Fruit fly (Drosophila melanogaster): ENCODE data around the gene CG13032.
A peak's percentile ranks its signal among the peaks of the same experiment; 100 is the strongest.

The CG13032 gene

dm6 chr3L:16640509-16641068 is 33.2 kb upstream of the CG13032 start:
- TF ChIP-seq ss (GFP tag; optimal IDR thresholded peaks at IDR 0.05) (no peak), pdm3 (GFP tag; optimal IDR thresholded peaks at IDR 0.05) (no peak), lz (GFP tag; optimal IDR thresholded peaks at IDR 0.05) (no peak), Met (GFP tag; optimal IDR thresholded peaks at IDR 0.05) (no peak), Hr38 (GFP tag; optimal IDR thresholded peaks at IDR 0.05) (no peak), CG15336 (GFP tag; IDR thresholded peaks at IDR 0.05) (no peak), CG9139 (GFP tag; optimal IDR thresholded peaks at IDR 0.05) (no peak), acj6 (GFP tag; optimal IDR thresholded peaks at IDR 0.05) (no peak), fd59A (GFP tag; optimal IDR thresholded peaks at IDR 0.05) (no peak), Smox (GFP tag; optimal IDR thresholded peaks at IDR 0.05) (no peak), CG11294 (GFP tag; IDR thresholded peaks at IDR 0.05) (no peak), fkh (GFP tag; optimal IDR thresholded peaks at IDR 0.05) (peak; percentile 88), vri (GFP tag; optimal IDR thresholded peaks at IDR 0.05) (no peak), CG4318 (GFP tag; optimal IDR thresholded peaks at IDR 0.05) (no peak), topi (GFP tag; optimal IDR thresholded peaks at IDR 0.05) (no peak), CG6163 (GFP tag; IDR thresholded peaks at IDR 0.05) (no peak), Sox102F (GFP tag; optimal IDR thresholded peaks at IDR 0.05) (no peak), cyc (GFP tag; optimal IDR thresholded peaks at IDR 0.05) (no peak), dac (GFP tag; optimal IDR thresholded peaks at IDR 0.05) (no peak), CG16779 (tag; optimal IDR thresholded peaks at IDR 0.05) (no peak), CG10631 (GFP tag; optimal IDR thresholded peaks at IDR 0.05) (no peak), spab (GFP tag; optimal IDR thresholded peaks at IDR 0.05) (no peak), CG11902 (GFP tag; optimal IDR thresholded peaks at IDR 0.05) (no peak), CG34406 (GFP tag; optimal IDR thresholded peaks at IDR 0.05) (no peak), CG6854 (GFP tag; optimal IDR thresholded peaks at IDR 0.05) (peak; percentile 29), Blimp-1 (GFP tag; optimal IDR thresholded peaks at IDR 0.05) (no peak), svp (GFP tag) (peak; percentile 61), Eip93F (GFP tag; optimal IDR thresholded peaks at IDR 0.05) (no peak), salr (GFP tag; optimal IDR thresholded peaks at IDR 0.05) (no peak), Eip78C (GFP tag) (peak; percentile 49), CG8632 (GFP tag; optimal IDR thresholded peaks at IDR 0.05) (peak; percentile 1), eg (GFP tag; IDR thresholded peaks at IDR 0.05) (no peak), CG11762 (GFP tag; optimal IDR thresholded peaks at IDR 0.05; ENCODE audit: insufficient read depth) (no peak), Sox14 (GFP tag; optimal IDR thresholded peaks at IDR 0.05) (no peak), CG32006 (GFP tag; optimal IDR thresholded peaks at IDR 0.05) (no peak), CG6792 (GFP tag; optimal IDR thresholded peaks at IDR 0.05) (no peak), CG6276 (GFP tag; optimal IDR thresholded peaks at IDR 0.05) (no peak), CG8119 (GFP tag; IDR thresholded peaks at IDR 0.05) (no peak), Lpt (GFP tag; optimal IDR thresholded peaks at IDR 0.05) (no peak), CG31627 (GFP tag; optimal IDR thresholded peaks at IDR 0.05) (no peak), fd85E (GFP tag; optimal IDR thresholded peaks at IDR 0.05) (no peak), esn (GFP tag; optimal IDR thresholded peaks at IDR 0.05) (no peak), CG3032 (tag; optimal IDR thresholded peaks at IDR 0.05) (no peak), CG8319 (GFP tag; optimal IDR thresholded peaks at IDR 0.05) (no peak)

dm6 chr3L:16641094-16641493 is 32.7 kb upstream of the CG13032 start:
- no peak for TF ChIP-seq Hr39 (GFP tag; optimal IDR thresholded peaks at IDR 0.05)
- no peak for TF ChIP-seq net (GFP tag; optimal IDR thresholded peaks at IDR 0.05)
- no peak for TF ChIP-seq fd59A (GFP tag; optimal IDR thresholded peaks at IDR 0.05)
- no peak for TF ChIP-seq Hr38 (GFP tag; optimal IDR thresholded peaks at IDR 0.05)
- TF ChIP-seq CG32006 (GFP tag; optimal IDR thresholded peaks at IDR 0.05): no peak
- TF ChIP-seq Met (GFP tag; optimal IDR thresholded peaks at IDR 0.05): no peak
- no peak for TF ChIP-seq CG11762 (GFP tag; optimal IDR thresholded peaks at IDR 0.05; ENCODE audit: insufficient read depth)
- TF ChIP-seq achi (GFP tag; optimal IDR thresholded peaks at IDR 0.05): no peak
- no peak for TF ChIP-seq CG1621 (tag; optimal IDR thresholded peaks at IDR 0.05)
- no peak for TF ChIP-seq CG9139 (GFP tag; optimal IDR thresholded peaks at IDR 0.05)
